Worm (Caenorhabditis elegans): Measurements from ENCODE around the gene srg-36.

The srg-36 gene

ce11 chrX:14234932-14235331, 666 bp upstream of the srg-36 start, which contains the start of gene srg-37:
Gene srg-37, minus strand, starts transcription at chrX:14235032.
- TF ChIP-seq fkh-4 (tag; optimal IDR thresholded peaks at IDR 0.05; ENCODE audit: borderline replicate concordance) (no peak), efl-1 (optimal IDR thresholded peaks at IDR 0.05) (no peak), efl-1 (GFP tag; optimal IDR thresholded peaks at IDR 0.05 in 1 of 2) (no peak), egl-27 (tag; optimal IDR thresholded peaks at IDR 0.05) (no peak), zip-4 (GFP tag; optimal IDR thresholded peaks at IDR 0.05) (no peak)

DNA sequence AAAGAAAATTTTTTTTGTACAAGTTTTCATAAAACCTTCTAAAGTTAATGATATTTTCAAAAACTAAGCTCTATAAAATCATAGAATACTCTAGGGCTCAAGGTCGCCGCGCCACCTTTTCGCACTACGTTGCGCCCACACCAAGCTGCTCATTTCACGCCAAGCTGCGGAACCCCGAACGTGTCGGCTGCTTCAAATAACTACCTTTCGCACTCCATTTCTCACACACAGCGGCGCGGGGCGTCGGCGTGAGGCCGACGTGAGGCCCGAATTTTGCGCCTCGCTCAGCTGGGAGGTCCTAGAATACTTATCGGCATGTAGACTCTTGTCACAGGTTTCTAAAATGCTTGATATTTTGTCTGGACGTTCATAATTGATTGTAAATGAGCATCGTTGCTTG, 2.3 kb downstream of the srg-36 start:
- TF ChIP-seq nhr-85 (tag) (no peak), egl-27 (tag; optimal IDR thresholded peaks at IDR 0.05) (no peak), mef-2 (tag; optimal IDR thresholded peaks at IDR 0.05) (no peak), unc-98 (GFP tag; IDR thresholded peaks at IDR 0.05) (no peak), irx-1 (tag; optimal IDR thresholded peaks at IDR 0.05) (no peak), dsc-1 (tag; optimal IDR thresholded peaks at IDR 0.05) (no peak), pax-3 (tag; optimal IDR thresholded peaks at IDR 0.05) (no peak), hlh-4 (tag; optimal IDR thresholded peaks at IDR 0.05) (no peak), hlh-17 (GFP tag; optimal IDR thresholded peaks at IDR 0.05; ENCODE audit: borderline replicate concordance) (no peak), mep-1 (tag; optimal IDR thresholded peaks at IDR 0.05) (no peak), sup-37 (GFP tag; optimal IDR thresholded peaks at IDR 0.05) (no peak)

DNA sequence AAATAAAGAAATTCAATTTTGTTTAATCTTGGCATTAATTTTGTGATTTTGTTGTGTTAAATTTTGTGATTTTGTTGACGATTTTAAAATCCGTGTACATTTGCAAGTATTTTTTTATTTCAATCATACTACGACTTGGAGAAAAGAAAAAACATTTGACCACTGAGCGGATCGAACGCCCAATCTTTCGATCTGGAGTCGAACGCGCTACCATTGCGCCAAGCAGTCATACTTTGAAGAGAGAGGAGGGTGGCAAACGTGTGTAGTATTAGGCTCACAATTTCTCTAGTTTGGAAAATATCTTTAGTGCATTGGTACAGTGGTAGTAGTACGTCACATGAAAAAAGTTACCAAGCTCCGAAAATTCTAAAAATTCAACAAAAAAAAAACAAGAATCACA, 5.5 kb downstream of the srg-36 start:
- no peak for TF ChIP-seq irx-1 (tag; optimal IDR thresholded peaks at IDR 0.05)
- TF ChIP-seq fkh-4 (tag; optimal IDR thresholded peaks at IDR 0.05; ENCODE audit: borderline replicate concordance) = no peak
- peak; percentile 16 for TF ChIP-seq nhr-90 (tag; optimal IDR thresholded peaks at IDR 0.05; ENCODE audit: poor library complexity)
- no peak for TF ChIP-seq unc-62 (GFP tag; optimal IDR thresholded peaks at IDR 0.05)
- TF ChIP-seq ama-1 (optimal IDR thresholded peaks at IDR 0.05) = no peak
- no peak for TF ChIP-seq lin-39 (tag; optimal IDR thresholded peaks at IDR 0.05)
- no peak for TF ChIP-seq nhr-19 (GFP tag; conservative IDR thresholded peaks at IDR 0.05)
- TF ChIP-seq efl-3 (GFP tag; optimal IDR thresholded peaks at IDR 0.05) = no peak
- no peak for TF ChIP-seq mep-1 (tag; optimal IDR thresholded peaks at IDR 0.05)
- TF ChIP-seq lsy-2 (tag; optimal IDR thresholded peaks at IDR 0.05) = no peak
- no peak for TF ChIP-seq hlh-4 (tag; optimal IDR thresholded peaks at IDR 0.05)
- no peak for TF ChIP-seq isw-1 (GFP tag; IDR thresholded peaks at IDR 0.05)
- TF ChIP-seq nhr-20 (tag; optimal IDR thresholded peaks at IDR 0.05) = peak; percentile 11
- no peak for TF ChIP-seq swsn-7 (tag; optimal IDR thresholded peaks at IDR 0.05)
- no peak for TF ChIP-seq grh-1 (GFP tag; IDR thresholded peaks at IDR 0.05)
- TF ChIP-seq ets-5 (GFP tag; IDR thresholded peaks at IDR 0.05) = no peak
- TF ChIP-seq xbp-1 (tag; optimal IDR thresholded peaks at IDR 0.05) = no peak

DNA sequence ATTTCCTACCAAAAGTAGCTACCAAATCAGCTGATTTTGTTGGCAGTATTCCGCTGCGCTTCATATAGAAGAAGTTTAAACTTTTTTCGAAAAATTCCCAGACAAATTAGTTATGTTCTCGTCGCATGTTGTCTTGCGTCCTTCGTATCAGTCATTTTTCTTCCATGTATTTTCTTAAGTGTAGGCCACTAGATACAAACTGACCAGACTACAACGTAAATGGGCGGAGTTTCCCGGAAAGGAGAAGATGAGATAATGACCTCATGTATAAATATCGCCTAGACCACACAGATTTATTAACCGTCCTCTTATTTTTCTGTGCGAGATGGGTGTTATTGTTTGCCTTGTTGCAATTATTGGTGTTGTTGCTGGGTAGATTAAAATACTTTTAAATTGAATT, 9.0 kb downstream of the srg-36 start, which contains the start of gene cyp-13B2:
Gene cyp-13B2 (plus strand): TSS at position 301 of the 400 bp plus-strand sequence.
- no peak for TF ChIP-seq C34B4.2 (tag; optimal IDR thresholded peaks at IDR 0.05)
- no peak for TF ChIP-seq efl-1 (optimal IDR thresholded peaks at IDR 0.05)
- TF ChIP-seq efl-1 (GFP tag; optimal IDR thresholded peaks at IDR 0.05 in 1 of 2) = peak in 1 of 2 experiments; percentile 4

ce11 chrX:14223156-14223555, 11.1 kb downstream of the srg-36 start, which contains the start of gene K06G5.3:
Gene K06G5.3, minus strand, starts transcription at chrX:14223256.
- TF ChIP-seq nhr-12 (tag; optimal IDR thresholded peaks at IDR 0.05) = no peak
- TF ChIP-seq nhr-90 (tag; optimal IDR thresholded peaks at IDR 0.05; ENCODE audit: poor library complexity) = no peak
- no peak for TF ChIP-seq aly-2 (tag; optimal IDR thresholded peaks at IDR 0.05)
- TF ChIP-seq sptf-1 (tag; optimal IDR thresholded peaks at IDR 0.05) = no peak
- TF ChIP-seq C04F5.9 (tag; optimal IDR thresholded peaks at IDR 0.05) = no peak
- no peak for TF ChIP-seq unc-62 (GFP tag; optimal IDR thresholded peaks at IDR 0.05)
- TF ChIP-seq lir-3 (tag; optimal IDR thresholded peaks at IDR 0.05; ENCODE audit: poor library complexity) = no peak
- no peak for TF ChIP-seq xbp-1 (tag; optimal IDR thresholded peaks at IDR 0.05)
- TF ChIP-seq alr-1 (tag; optimal IDR thresholded peaks at IDR 0.05; ENCODE audit: borderline replicate concordance) = no peak
- TF ChIP-seq nhr-71 (tag; optimal IDR thresholded peaks at IDR 0.05) = no peak
- TF ChIP-seq C34B4.2 (tag; optimal IDR thresholded peaks at IDR 0.05) = no peak
- TF ChIP-seq tbx-2 (tag; optimal IDR thresholded peaks at IDR 0.05) = no peak
- TF ChIP-seq rnt-1 (tag; optimal IDR thresholded peaks at IDR 0.05) = no peak
- no peak for TF ChIP-seq skn-1 (tag; optimal IDR thresholded peaks at IDR 0.05)
- TF ChIP-seq zip-4 (GFP tag; optimal IDR thresholded peaks at IDR 0.05) = no peak
- no peak for TF ChIP-seq sox-4 (tag; optimal IDR thresholded peaks at IDR 0.05)
- TF ChIP-seq ceh-63 (GFP tag; optimal IDR thresholded peaks at IDR 0.05) = no peak
- TF ChIP-seq isw-1 (GFP tag; IDR thresholded peaks at IDR 0.05) = no peak
- no peak for TF ChIP-seq ceh-90 (tag; optimal IDR thresholded peaks at IDR 0.05)
- TF ChIP-seq nhr-77 (tag; optimal IDR thresholded peaks at IDR 0.05) = no peak

Data from whole organism, L1 larva.